Fruit fly (Drosophila melanogaster) S2 (cell line): ENCODE results near the gene CG41562.
"Not testable (repeated sequence)": the region's sequence is repeated elsewhere in the genome, so short reads cannot be mapped to it uniquely, and the experiment has no call there.

ENCODE experiments used
- CG8478 ChIP-seq: fragments of >200 bp; optimal IDR thresholded peaks from 2 replicates; lab custom pipeline; 2018
- CTCF ChIP-seq, 2 experiments: fragments of >200 bp; optimal IDR thresholded peaks; 2 replicates each; lab custom pipeline; 2018

The CG41562 gene

DNA sequence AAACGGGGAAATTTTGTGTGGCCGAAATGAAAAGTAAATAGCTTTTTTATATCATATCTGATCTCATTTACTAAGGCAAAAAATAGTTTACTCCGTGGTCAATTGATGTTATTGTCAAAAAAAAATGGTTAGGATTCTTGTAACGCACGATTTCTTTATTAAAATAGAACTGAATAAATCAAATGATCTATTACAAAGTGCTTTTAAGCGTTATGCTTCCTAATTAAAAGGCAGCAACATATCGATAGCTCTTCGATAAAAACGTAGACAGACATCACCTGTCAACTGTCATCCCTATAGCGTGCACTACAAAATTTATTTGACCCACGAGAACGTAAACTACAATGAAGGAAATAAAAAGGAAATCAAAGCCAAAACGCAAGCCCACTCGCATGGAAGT, at the start of gene CG41562:
Gene CG41562 (plus strand): TSS at position 301 of the 400 bp plus-strand sequence.
- TF ChIP-seq CG8478; CTCF (optimal IDR thresholded peaks at IDR 0.05; lab: Kevin White, UChicago): not testable (repeated sequence)

DNA sequence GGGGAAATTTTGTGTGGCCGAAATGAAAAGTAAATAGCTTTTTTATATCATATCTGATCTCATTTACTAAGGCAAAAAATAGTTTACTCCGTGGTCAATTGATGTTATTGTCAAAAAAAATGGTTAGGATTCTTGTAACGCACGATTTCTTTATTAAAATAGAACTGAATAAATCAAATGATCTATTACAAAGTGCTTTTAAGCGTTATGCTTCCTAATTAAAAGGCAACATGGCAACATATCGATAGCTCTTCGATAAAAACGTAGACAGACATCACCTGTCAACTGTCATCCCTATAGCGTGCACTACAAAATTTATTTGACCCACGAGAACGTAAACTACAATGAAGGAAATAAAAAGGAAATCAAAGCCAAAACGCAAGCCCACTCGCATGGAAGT, 49.5 kb upstream of the CG41562 start, which contains the start of gene CG46515:
Gene CG46515 (plus strand): TSS at position 301 of the 400 bp plus-strand sequence.
- TF ChIP-seq CTCF (optimal IDR thresholded peaks at IDR 0.05; lab: Kevin White, UChicago); CG8478: not testable (repeated sequence)

DNA sequence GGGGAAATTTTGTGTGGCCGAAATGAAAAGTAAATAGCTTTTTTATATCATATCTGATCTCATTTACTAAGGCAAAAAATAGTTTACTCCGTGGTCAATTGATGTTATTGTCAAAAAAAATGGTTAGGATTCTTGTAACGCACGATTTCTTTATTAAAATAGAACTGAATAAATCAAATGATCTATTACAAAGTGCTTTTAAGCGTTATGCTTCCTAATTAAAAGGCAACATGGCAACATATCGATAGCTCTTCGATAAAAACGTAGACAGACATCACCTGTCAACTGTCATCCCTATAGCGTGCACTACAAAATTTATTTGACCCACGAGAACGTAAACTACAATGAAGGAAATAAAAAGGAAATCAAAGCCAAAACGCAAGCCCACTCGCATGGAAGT, 39.4 kb upstream of the CG41562 start, which contains the start of gene CG46516:
Gene CG46516 (plus strand): TSS at position 301 of the 400 bp plus-strand sequence.
- not testable (repeated sequence) for TF ChIP-seq CTCF (optimal IDR thresholded peaks at IDR 0.05; lab: Kevin White, UChicago); CG8478

DNA sequence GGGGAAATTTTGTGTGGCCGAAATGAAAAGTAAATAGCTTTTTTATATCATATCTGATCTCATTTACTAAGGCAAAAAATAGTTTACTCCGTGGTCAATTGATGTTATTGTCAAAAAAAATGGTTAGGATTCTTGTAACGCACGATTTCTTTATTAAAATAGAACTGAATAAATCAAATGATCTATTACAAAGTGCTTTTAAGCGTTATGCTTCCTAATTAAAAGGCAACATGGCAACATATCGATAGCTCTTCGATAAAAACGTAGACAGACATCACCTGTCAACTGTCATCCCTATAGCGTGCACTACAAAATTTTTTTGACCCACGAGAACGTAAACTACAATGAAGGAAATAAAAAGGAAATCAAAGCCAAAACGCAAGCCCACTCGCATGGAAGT, 34.3 kb upstream of the CG41562 start, which contains the start of gene CG46517:
Gene CG46517 (plus strand): TSS at position 301 of the 400 bp plus-strand sequence.
- not testable (repeated sequence) for TF ChIP-seq CG8478; CTCF (optimal IDR thresholded peaks at IDR 0.05; lab: Kevin White, UChicago)

dm6 chrX:22226273-22226672, 25.1 kb upstream of the CG41562 start, which contains the start of gene CG46518:
TSS of gene CG46518 (plus strand) at chrX:22226573.
- not testable (repeated sequence) for TF ChIP-seq CG8478; CTCF (optimal IDR thresholded peaks at IDR 0.05; lab: Kevin White, UChicago)

dm6 chrX:22231270-22231669, 20.1 kb upstream of the CG41562 start, which contains the start of gene CG46519:
TSS of gene CG46519 (plus strand) at chrX:22231570.
- not testable (repeated sequence) for TF ChIP-seq CTCF (optimal IDR thresholded peaks at IDR 0.05; lab: Kevin White, UChicago); CG8478

- not testable (repeated sequence) for TF ChIP-seq CG8478; CTCF (optimal IDR thresholded peaks at IDR 0.05; lab: Kevin White, UChicago)
Observed at dm6 chrX:22236265-22236664, 15.1 kb upstream of the CG41562 start, which contains the start of gene CG46520. TSS of gene CG46520 (plus strand) at chrX:22236565.

dm6 chrX:22241272-22241671, 10.1 kb upstream of the CG41562 start, which contains the start of gene CG46521:
TSS of gene CG46521 (plus strand) at chrX:22241572.
- TF ChIP-seq CG8478; CTCF (optimal IDR thresholded peaks at IDR 0.05; lab: Kevin White, UChicago): not testable (repeated sequence)

dm6 chrX:22246300-22246699, 5.1 kb upstream of the CG41562 start, which contains the start of gene CG46522:
TSS of gene CG46522 (plus strand) at chrX:22246600.
- TF ChIP-seq CG8478; CTCF (optimal IDR thresholded peaks at IDR 0.05; lab: Kevin White, UChicago): not testable (repeated sequence)
